Fruit fly (Drosophila melanogaster) whole organism, embryonic: ENCODE results near the gene Sse.

Source experiments
- BtbVII ChIP-seq: fragments of 200-800 bp; sonication (Bioruptor generic); optimal IDR thresholded peaks from 3 replicates; lab custom pipeline; 2017; ENCODE audit warnings: missing biosample characterization, mild to moderate bottlenecking, missing genetic modification characterization
- CG1024 ChIP-seq: fragments of 200-800 bp; sonication (Bioruptor generic); IDR thresholded peaks from 2 replicates; pipeline ENCODE4 v1.3.6; 2022; ENCODE audit warnings: missing biosample characterization, missing genetic modification characterization
- CG11695 ChIP-seq: fragments of 200-800 bp; sonication (Bioruptor generic); IDR thresholded peaks from 3 replicates; pipeline ENCODE4 v1.3.6; 2022; ENCODE audit warnings: missing biosample characterization, missing genetic modification characterization
- CG11723 ChIP-seq: fragments of 200-800 bp; sonication (Bioruptor generic); optimal IDR thresholded peaks from 2 replicates; lab custom pipeline; 2017; ENCODE audit warnings: missing biosample characterization, mild to moderate bottlenecking, missing genetic modification characterization
- CG14441 ChIP-seq: fragments of 200-800 bp; sonication (Bioruptor generic); IDR thresholded peaks from 2 replicates; pipeline ENCODE4 v1.3.6; 2022; ENCODE audit warnings: missing biosample characterization, missing genetic modification characterization
- CG15269 ChIP-seq: fragments of 200-800 bp; sonication (Bioruptor generic); optimal IDR thresholded peaks from 2 replicates; lab custom pipeline; 2018; ENCODE audit warnings: missing biosample characterization, mild to moderate bottlenecking, missing genetic modification characterization, moderate library complexity
- CG15514 ChIP-seq: fragments of 200-800 bp; sonication (Bioruptor generic); optimal IDR thresholded peaks from 3 replicates; lab custom pipeline; 2017; ENCODE audit warnings: missing biosample characterization, missing genetic modification characterization, mild to moderate bottlenecking, moderate library complexity, missing genetic modification reagents
- CG18262 ChIP-seq: fragments of 200-800 bp; optimal IDR thresholded peaks from 3 replicates; lab custom pipeline; 2019; ENCODE audit warnings: missing biosample characterization, mild to moderate bottlenecking, missing genetic modification characterization, moderate library complexity
- CG18619 ChIP-seq: fragments of 200-800 bp; sonication (Bioruptor generic); optimal IDR thresholded peaks from 3 replicates; lab custom pipeline; 2017; ENCODE audit warnings: missing biosample characterization, mild to moderate bottlenecking, missing genetic modification characterization
- CG18764 ChIP-seq: fragments of 200-800 bp; sonication (Bioruptor generic); optimal IDR thresholded peaks from 3 replicates; lab custom pipeline; 2016; ENCODE audit warnings: missing biosample characterization, missing genetic modification characterization
- CG2889 ChIP-seq: fragments of 200-800 bp; sonication (Bioruptor generic); IDR thresholded peaks from 3 replicates; pipeline ENCODE4 v1.3.6; 2022; ENCODE audit warnings: missing biosample characterization, missing genetic modification characterization
- CG3065 ChIP-seq: fragments of 200-800 bp; sonication (Bioruptor generic); optimal IDR thresholded peaks from 2 replicates; lab custom pipeline; 2016; ENCODE audit warnings: missing biosample characterization, missing genetic modification characterization
- CG31365 ChIP-seq: fragments of 200-800 bp; sonication (Bioruptor generic); optimal IDR thresholded peaks from 2 replicates; lab custom pipeline; 2018; ENCODE audit warnings: missing biosample characterization, mild to moderate bottlenecking, missing genetic modification characterization
- CG32767 ChIP-seq: fragments of 200-800 bp; sonication (Bioruptor generic); IDR thresholded peaks from 2 replicates; pipeline ENCODE4 v1.3.6; 2022; ENCODE audit warnings: missing biosample characterization, missing genetic modification characterization
- CG32772 ChIP-seq: fragments of 200-800 bp; sonication (Bioruptor generic); IDR thresholded peaks from 2 replicates; pipeline ENCODE4 v1.3.6; 2022; ENCODE audit warnings: missing biosample characterization, missing genetic modification characterization
- CG3407 ChIP-seq: fragments of 200-800 bp; sonication (Bioruptor generic); optimal IDR thresholded peaks from 2 replicates; lab custom pipeline; 2018; ENCODE audit warnings: missing biosample characterization, mild to moderate bottlenecking, missing genetic modification characterization
- CG3995 ChIP-seq: fragments of 200-800 bp; sonication (Bioruptor generic); optimal IDR thresholded peaks from 3 replicates; lab custom pipeline; 2016; ENCODE audit warnings: missing biosample characterization, missing genetic modification characterization
- CG4360 ChIP-seq: fragments of 200-800 bp; sonication (Bioruptor generic); IDR thresholded peaks from 2 replicates; pipeline ENCODE4 v1.3.6; 2022; ENCODE audit warnings: missing biosample characterization, missing genetic modification characterization
- CG6254 ChIP-seq: fragments of 200-800 bp; sonication (Bioruptor generic); optimal IDR thresholded peaks from 3 replicates; lab custom pipeline; 2017; ENCODE audit warnings: mild to moderate bottlenecking, missing biosample characterization, missing genetic modification reagents, missing genetic modification characterization
- CG7357 ChIP-seq: fragments of 200-800 bp; sonication (Bioruptor generic); IDR thresholded peaks from 3 replicates; pipeline ENCODE4 v1.3.6; 2022; ENCODE audit warnings: missing biosample characterization, missing genetic modification characterization
- CG8089 ChIP-seq: fragments of 200-800 bp; sonication (Bioruptor generic); optimal IDR thresholded peaks from 3 replicates; lab custom pipeline; 2016; ENCODE audit warnings: missing biosample characterization, missing genetic modification characterization
- CG8924 ChIP-seq: fragments of 200-800 bp; optimal IDR thresholded peaks from 3 replicates; lab custom pipeline; 2019; ENCODE audit warnings: missing biosample characterization, mild to moderate bottlenecking, missing genetic modification characterization, moderate library complexity
- Camta ChIP-seq: fragments of 200-800 bp; sonication (Bioruptor generic); optimal IDR thresholded peaks from 2 replicates; lab custom pipeline; 2016; ENCODE audit warnings: missing biosample characterization, missing genetic modification characterization
- D19A ChIP-seq: fragments of 200-800 bp; optimal IDR thresholded peaks from 3 replicates; lab custom pipeline; 2019; ENCODE audit warnings: missing biosample characterization, mild to moderate bottlenecking, missing genetic modification characterization, moderate library complexity
- Ets65A ChIP-seq: fragments of 200-800 bp; sonication (Bioruptor generic); peaks from one replicate; lab custom pipeline; 2016; ENCODE audit warnings: missing biosample characterization, missing genetic modification characterization
- HmgZ ChIP-seq: fragments of 200-800 bp; sonication (Bioruptor generic); optimal IDR thresholded peaks from 2 replicates; lab custom pipeline; 2018; ENCODE audit warnings: missing biosample characterization, mild to moderate bottlenecking, missing genetic modification characterization
- Hmx ChIP-seq: fragments of 200-800 bp; sonication (Bioruptor generic); optimal IDR thresholded peaks from 2 replicates; lab custom pipeline; 2016; ENCODE audit warnings: missing biosample characterization, missing genetic modification characterization
- Kr ChIP-seq: fragments of 200-800 bp; sonication (Bioruptor generic); optimal IDR thresholded peaks from 2 replicates; lab custom pipeline; 2017; ENCODE audit warnings: missing biosample characterization, mild to moderate bottlenecking, missing genetic modification characterization
- Myb ChIP-seq: fragments of 200-800 bp; sonication (Bioruptor generic); optimal IDR thresholded peaks from 2 replicates; lab custom pipeline; 2016; ENCODE audit warnings: missing biosample characterization, missing genetic modification characterization
- NfI ChIP-seq: fragments of 200-800 bp; sonication (Bioruptor generic); optimal IDR thresholded peaks from 3 replicates; lab custom pipeline; 2018; ENCODE audit warnings: missing biosample characterization, mild to moderate bottlenecking, missing genetic modification characterization, moderate library complexity
- bcd ChIP-seq: fragments of 200-800 bp; sonication (Bioruptor generic); optimal IDR thresholded peaks from 2 replicates; lab custom pipeline; 2017; ENCODE audit warnings: missing biosample characterization, mild to moderate bottlenecking, missing genetic modification characterization
- bigmax ChIP-seq: fragments of 200-800 bp; sonication (Bioruptor generic); optimal IDR thresholded peaks from 2 replicates; lab custom pipeline; 2018; ENCODE audit warnings: missing biosample characterization, mild to moderate bottlenecking, missing genetic modification characterization
- caup ChIP-seq: fragments of 200-800 bp; sonication (Bioruptor generic); optimal IDR thresholded peaks from 3 replicates; lab custom pipeline; 2017; ENCODE audit warnings: missing biosample characterization, mild to moderate bottlenecking, missing genetic modification characterization, moderate library complexity; ENCODE audit not compliant: severe bottlenecking
- chif ChIP-seq, 2 experiments: fragments of 200-800 bp; sonication (Bioruptor generic); optimal IDR thresholded peaks; 3 replicates each; lab custom pipeline; 2016; ENCODE audit warnings: missing biosample characterization in 2 of 2, missing genetic modification characterization in 2 of 2
- dm ChIP-seq: fragments of 200-800 bp; sonication (Bioruptor generic); optimal IDR thresholded peaks from 3 replicates; lab custom pipeline; 2016; ENCODE audit warnings: missing biosample characterization, missing genetic modification characterization
- fd64A ChIP-seq: fragments of 200-800 bp; sonication (Bioruptor generic); optimal IDR thresholded peaks from 3 replicates; lab custom pipeline; 2018; ENCODE audit warnings: missing biosample characterization, mild to moderate bottlenecking, missing genetic modification characterization
- gsb ChIP-seq: fragments of 200-800 bp; sonication (Bioruptor generic); IDR thresholded peaks from 2 replicates; pipeline ENCODE4 v1.3.6; 2022; ENCODE audit warnings: missing biosample characterization, missing genetic modification characterization
- hb ChIP-seq: fragments of 200-800 bp; sonication (Bioruptor generic); IDR thresholded peaks from 3 replicates; pipeline ENCODE4 v1.3.6; 2022; ENCODE audit warnings: missing biosample characterization, missing genetic modification characterization; ENCODE audit not compliant: partially characterized antibody
- hbn ChIP-seq: fragments of 200-800 bp; sonication (Bioruptor generic); IDR thresholded peaks from 2 replicates; pipeline ENCODE4 v1.3.6; 2022; ENCODE audit warnings: missing biosample characterization, missing genetic modification characterization; ENCODE audit not compliant: partially characterized antibody
- ind ChIP-seq: fragments of 200-800 bp; sonication (Bioruptor generic); optimal IDR thresholded peaks from 3 replicates; lab custom pipeline; 2016; ENCODE audit warnings: missing biosample characterization, missing genetic modification characterization
- lola ChIP-seq, 3 experiments: fragments of >200 bp in 2 of 3; fragments of 200-800 bp in 1 of 3; sonication (Bioruptor generic) in 1 of 3; optimal IDR thresholded peaks; 2 replicates each; lab custom pipeline; 2017 to 2019; ENCODE audit warnings: missing biosample characterization in 3 of 3, missing genetic modification characterization in 3 of 3, mild to moderate bottlenecking in 1 of 3, moderate library complexity in 1 of 3
- luna ChIP-seq: fragments of 200-800 bp; sonication (Bioruptor generic); optimal IDR thresholded peaks from 2 replicates; lab custom pipeline; 2016; ENCODE audit warnings: missing biosample characterization, missing genetic modification characterization
- pb ChIP-seq: fragments of 200-800 bp; sonication (Bioruptor generic); optimal IDR thresholded peaks from 3 replicates; lab custom pipeline; 2016; ENCODE audit warnings: missing biosample characterization, missing genetic modification characterization
- slp2 ChIP-seq: fragments of 200-800 bp; sonication (Bioruptor generic); optimal IDR thresholded peaks from 2 replicates; lab custom pipeline; 2016; ENCODE audit warnings: missing biosample characterization, missing genetic modification characterization
- sr ChIP-seq: fragments of 200-800 bp; sonication (Bioruptor generic); IDR thresholded peaks from 3 replicates; pipeline ENCODE4 v1.3.6; 2022; ENCODE audit warnings: missing biosample characterization, missing genetic modification characterization
- tap ChIP-seq: fragments of 200-800 bp; optimal IDR thresholded peaks from 3 replicates; lab custom pipeline; 2019; ENCODE audit warnings: missing biosample characterization, mild to moderate bottlenecking, missing genetic modification characterization, moderate library complexity
- twi ChIP-seq: fragments of 200-800 bp; optimal IDR thresholded peaks from 2 replicates; lab custom pipeline; 2019; ENCODE audit warnings: missing biosample characterization, mild to moderate bottlenecking, missing genetic modification characterization, moderate library complexity
- wdn ChIP-seq: fragments of 200-800 bp; sonication (Bioruptor generic); IDR thresholded peaks from 2 replicates; pipeline ENCODE4 v1.3.6; 2022; ENCODE audit warnings: missing biosample characterization, missing genetic modification characterization
- wek ChIP-seq: fragments of 200-800 bp; sonication (Bioruptor generic); optimal IDR thresholded peaks from 3 replicates; lab custom pipeline; 2018; ENCODE audit warnings: missing biosample characterization, mild to moderate bottlenecking, missing genetic modification characterization, moderate library complexity
- zfh2 ChIP-seq: fragments of 200-800 bp; sonication (Bioruptor generic); optimal IDR thresholded peaks from 2 replicates; lab custom pipeline; 2016; ENCODE audit warnings: missing biosample characterization, missing genetic modification characterization

Sse gene

DNA sequence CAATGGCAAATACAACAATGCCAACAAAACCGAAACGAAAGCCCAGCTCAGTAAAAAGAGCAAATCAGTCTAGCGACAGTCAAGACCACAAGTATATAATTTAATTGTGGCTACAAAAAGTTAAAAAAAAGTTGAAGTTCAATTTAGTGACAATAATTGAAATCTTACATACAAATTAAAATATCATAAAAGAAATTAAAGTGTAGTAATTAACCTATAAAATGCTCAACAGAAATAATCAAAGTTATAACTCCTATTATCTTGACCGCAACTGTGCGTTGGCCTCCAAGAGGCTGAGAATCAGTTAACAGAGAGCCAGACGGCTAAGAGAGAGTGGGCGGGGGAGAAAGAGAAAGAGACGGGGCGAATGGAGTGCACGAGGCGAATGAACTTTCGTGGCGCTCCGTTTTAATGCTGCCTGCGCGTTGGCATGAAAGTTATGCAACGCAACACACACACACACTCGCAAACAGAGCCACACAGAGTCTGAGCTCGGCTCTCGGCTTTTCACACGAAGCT, 50.3 kb downstream of the Sse start (continued):
- TF ChIP-seq Camta (GFP tag; lab: Kevin White, UChicago) = peak; percentile 1
- no peak for TF ChIP-seq bigmax
- no peak for TF ChIP-seq Myb (GFP tag; lab: Kevin White, UChicago)
- no peak for TF ChIP-seq luna (GFP tag; lab: Kevin White, UChicago)
- TF ChIP-seq CG18262 (tag; lab: Kevin White, UChicago) = peak; percentile 94
- no peak for TF ChIP-seq CG2889
- TF ChIP-seq CG8089 = peak; percentile 29
- TF ChIP-seq gsb (GFP tag; lab: Robert Waterston, UW) = no peak; the same call in 1 of the 2 replicates
- TF ChIP-seq dm = peak; percentile 39
- peak; percentile 66 for TF ChIP-seq CG32767
- TF ChIP-seq NfI (GFP tag; lab: Kevin White, UChicago) = peak; percentile 59
- TF ChIP-seq CG1024 (GFP tag; lab: Robert Waterston, UW) = peak; percentile 60
- peak; percentile 77 for TF ChIP-seq CG6254
- no peak for TF ChIP-seq hbn (GFP tag; lab: Robert Waterston, UW)
- peak; percentile 59 for TF ChIP-seq CG11723
- peak; percentile 53 for TF ChIP-seq HmgZ
- TF ChIP-seq Ets65A (GFP tag; lab: Kevin White, UChicago) = peak; percentile 86
- TF ChIP-seq CG32772 (GFP tag; lab: Robert Waterston, UW) = peak; percentile 43; the same call in 1 of the 2 replicates
- TF ChIP-seq CG15514 (GFP tag; lab: Kevin White, UChicago) = peak; percentile 9
- TF ChIP-seq pb (GFP tag; lab: Kevin White, UChicago) = no peak
- TF ChIP-seq BtbVII (GFP tag; lab: Kevin White, UChicago) = peak; percentile 69
- no peak for TF ChIP-seq slp2
- no peak for TF ChIP-seq CG3995 (GFP tag; lab: Kevin White, UChicago)
- TF ChIP-seq CG18619 (GFP tag; lab: Kevin White, UChicago) = peak; percentile 55
- peak; percentile 56 for TF ChIP-seq wek (GFP tag; lab: Kevin White, UChicago)
- TF ChIP-seq fd64A = peak; percentile 49
- peak; percentile 42; the same call in 1 of the 3 replicates for TF ChIP-seq CG7357 (GFP tag; lab: Robert Waterston, UW)
- peak; percentile 82 for TF ChIP-seq CG15269 (tag; lab: Kevin White, UChicago)
- peak in 1 of 3 experiments; percentile 92 for TF ChIP-seq lola (GFP tag; optimal IDR thresholded peaks at IDR 0.05; lab: Kevin White, UChicago)
- peak; percentile 83 for TF ChIP-seq twi
- TF ChIP-seq CG31365 (tag; lab: Kevin White, UChicago) = peak; percentile 32
- TF ChIP-seq bcd = peak; percentile 74
- peak; percentile 81 for TF ChIP-seq CG3407
- peak; percentile 57 for TF ChIP-seq CG18764 (GFP tag; lab: Kevin White, UChicago)
- TF ChIP-seq hb (GFP tag; lab: Robert Waterston, UW) = no peak
- TF ChIP-seq tap (tag; lab: Kevin White, UChicago) = peak; percentile 82
- peak; percentile 46 for TF ChIP-seq CG3065 (GFP tag; lab: Kevin White, UChicago)
- TF ChIP-seq CG8924 = peak; percentile 90
- peak; percentile 55 for TF ChIP-seq CG14441
- no peak for TF ChIP-seq zfh2 (GFP tag; lab: Kevin White, UChicago)
- peak; percentile 78 for TF ChIP-seq ind
- TF ChIP-seq caup (GFP tag; lab: Kevin White, UChicago) = peak; percentile 44
- TF ChIP-seq CG4360 (GFP tag; lab: Robert Waterston, UW) = 0 out of 2 replicates have a peak, but pooled peaks have one; percentile 25
- TF ChIP-seq Kr = no peak
- 0 out of 3 replicates have a peak, but pooled peaks have one; percentile 26 for TF ChIP-seq sr (GFP tag; lab: Robert Waterston, UW)
- no peak for TF ChIP-seq Hmx (GFP tag; lab: Kevin White, UChicago)
- peak; percentile 63 for TF ChIP-seq CG11695
- peak; percentile 33 to 73 for TF ChIP-seq chif (GFP tag; optimal IDR thresholded peaks at IDR 0.05; lab: Kevin White, UChicago)
- TF ChIP-seq wdn (GFP tag; lab: Robert Waterston, UW) = no peak
- TF ChIP-seq D19A (tag; lab: Kevin White, UChicago) = peak; percentile 88
